Worm (Caenorhabditis elegans) whole organism, late embryonic: ENCODE data around the gene sri-65.

Experiments used
- ets-4 ChIP-seq: sonication (generic microtip); optimal IDR thresholded peaks from 2 replicates; lab custom pipeline; 2016; ENCODE audit warnings: missing genetic modification characterization, missing compliant biosample characterization
- pha-4 ChIP-seq: fragments of 150-350 bp; optimal IDR thresholded peaks from 2 replicates; lab custom pipeline; 2018; ENCODE audit warnings: missing biosample characterization, missing genetic modification reagents, missing genetic modification characterization

DNA sequence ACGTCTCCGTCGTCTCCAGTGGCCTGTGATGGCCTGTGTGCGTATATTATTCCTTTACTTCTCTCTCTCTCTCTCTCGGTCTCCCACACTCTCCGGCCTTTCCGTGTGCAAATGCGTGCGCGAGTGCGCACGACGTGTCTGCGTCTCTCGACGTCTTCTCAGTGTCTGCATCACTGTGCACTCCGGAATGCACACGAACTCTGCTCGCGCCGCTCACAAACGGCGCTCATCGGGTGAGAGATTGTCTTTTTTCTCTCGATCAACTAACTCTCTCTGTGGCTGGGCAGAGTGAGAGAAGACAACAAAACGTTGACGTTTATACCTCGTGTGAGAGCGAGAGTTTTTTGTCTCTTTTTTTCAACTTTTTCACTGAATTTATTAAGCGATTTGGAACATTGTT lies 32.2 kb downstream of the sri-65 start:
- peak; percentile 26 for TF ChIP-seq ets-4 (tag; lab: Kevin White, UChicago)
- no peak for TF ChIP-seq pha-4 (tag; lab: Kevin White, UChicago)
